Worm (Caenorhabditis elegans) whole organism, midembryonic: ENCODE measurements around the gene F19B2.6.

Experiments used
- T22C8.4 ChIP-seq: fragments of 200-800 bp; sonication (Bioruptor generic); IDR thresholded peaks from 2 replicates; pipeline ENCODE4 v1.3.6; 2022; ENCODE audit warnings: missing genetic modification characterization, missing compliant biosample characterization
- cog-1 ChIP-seq: sonication (generic microtip); optimal IDR thresholded peaks from 2 replicates; lab custom pipeline; 2016; ENCODE audit warnings: missing genetic modification characterization, missing compliant biosample characterization
- flt-1 ChIP-seq: fragments of 200-800 bp; sonication (Bioruptor generic); IDR thresholded peaks from 2 replicates; pipeline ENCODE4 v1.3.6; 2022; ENCODE audit warnings: missing genetic modification characterization, missing compliant biosample characterization
- klf-2 ChIP-seq: fragments of 200-800 bp; sonication (Bioruptor generic); conservative IDR thresholded peaks from 2 replicates; pipeline ENCODE4 v1.3.6; 2022; ENCODE audit warnings: missing genetic modification reagents, missing genetic modification characterization, missing compliant biosample characterization
- med-1 ChIP-seq: sonication (generic microtip); optimal IDR thresholded peaks from 2 replicates; lab custom pipeline; 2017; ENCODE audit warnings: missing genetic modification characterization, mild to moderate bottlenecking, missing compliant biosample characterization, antibody characterized with exemption, missing genetic modification reagents; ENCODE audit not compliant: insufficient read depth
- ref-1 ChIP-seq: fragments of 200-800 bp; sonication (Bioruptor generic); conservative IDR thresholded peaks from 2 replicates; pipeline ENCODE4 v1.3.6; 2022; ENCODE audit warnings: missing genetic modification reagents, missing genetic modification characterization, missing compliant biosample characterization
- tab-1 ChIP-seq: fragments of 200-800 bp; sonication (Bioruptor generic); IDR thresholded peaks from 2 replicates; pipeline ENCODE4 v1.3.6; 2022; ENCODE audit warnings: missing genetic modification characterization, missing compliant biosample characterization
- ztf-23 ChIP-seq: fragments of 200-800 bp; sonication (Bioruptor generic); IDR thresholded peaks from 2 replicates; pipeline ENCODE4 v1.3.6; 2022; ENCODE audit warnings: missing genetic modification reagents, missing genetic modification characterization, missing compliant biosample characterization
- ztf-29 ChIP-seq: fragments of 200-800 bp; sonication (Bioruptor generic); IDR thresholded peaks from 2 replicates; pipeline ENCODE4 v1.3.6; 2022; ENCODE audit warnings: missing genetic modification reagents, missing genetic modification characterization, missing compliant biosample characterization

- no peak for TF ChIP-seq flt-1 (GFP tag; lab: Robert Waterston, UW)
- no peak for TF ChIP-seq klf-2 (GFP tag; lab: Robert Waterston, UW)
- TF ChIP-seq ref-1 (GFP tag; lab: Robert Waterston, UW), result no peak
- TF ChIP-seq tab-1 (GFP tag; lab: Robert Waterston, UW), result no peak
- TF ChIP-seq med-1 (GFP tag; lab: Kevin White, UChicago), result no peak
- TF ChIP-seq ztf-23, result no peak
- TF ChIP-seq ztf-29, result no peak
- no peak for TF ChIP-seq T22C8.4 (GFP tag; lab: Robert Waterston, UW)
- no peak for TF ChIP-seq cog-1 (tag; lab: Kevin White, UChicago)
These were observed 3.5 kb downstream of the F19B2.6 start for ce11 chrV:20161781-20162289.
